Worm (Caenorhabditis elegans): ENCODE results near the gene Y39A1A.21.

- TF ChIP-seq nhr-28 (tag; optimal IDR thresholded peaks at IDR 0.05) (no peak), lin-13 (tag; optimal IDR thresholded peaks at IDR 0.05) (no peak), nhr-12 (tag; optimal IDR thresholded peaks at IDR 0.05) (no peak), unc-62 (GFP tag; optimal IDR thresholded peaks at IDR 0.05) (no peak), ztf-11 (tag; optimal IDR thresholded peaks at IDR 0.05) (no peak), unc-39 (tag; optimal IDR thresholded peaks at IDR 0.05) (no peak), blmp-1 (tag; optimal IDR thresholded peaks at IDR 0.05) (no peak), ces-1 (GFP tag; optimal IDR thresholded peaks at IDR 0.05) (no peak), lin-32 (GFP tag; optimal IDR thresholded peaks at IDR 0.05) (no peak), bed-3 (GFP tag; optimal IDR thresholded peaks at IDR 0.05) (no peak), mep-1 (tag; optimal IDR thresholded peaks at IDR 0.05) (no peak), snpc-4 (tag; optimal IDR thresholded peaks at IDR 0.05) (no peak)
These were observed 47.6 kb upstream of the Y39A1A.21 start for ce11 chrIII:10754379-10754778.

All from whole organism, mixed stage, embryonic.